Worm (Caenorhabditis elegans) whole organism, L1 larva: ENCODE data around the gene Y73B6BL.44.

Experiments used
- F16B12.6 ChIP-seq: fragments of 150-350 bp; optimal IDR thresholded peaks from 2 replicates; lab custom pipeline; 2014; ENCODE audit warnings: missing biosample characterization, missing genetic modification characterization
- Y116A8C.19 ChIP-seq: sonication (generic microtip); optimal IDR thresholded peaks from 2 replicates; lab custom pipeline; 2016; ENCODE audit warnings: missing compliant biosample characterization, missing genetic modification characterization, borderline replicate concordance
- aly-2 ChIP-seq: fragments of 150-350 bp; optimal IDR thresholded peaks from 2 replicates; lab custom pipeline; 2014; ENCODE audit warnings: missing biosample characterization, missing genetic modification characterization
- blmp-1 ChIP-seq: fragments of 150-350 bp; optimal IDR thresholded peaks from 2 replicates; lab custom pipeline; 2014; ENCODE audit warnings: missing biosample characterization, missing genetic modification characterization
- ces-1 ChIP-seq: fragments of 150-350 bp; optimal IDR thresholded peaks from 2 replicates; lab custom pipeline; 2014; ENCODE audit warnings: missing biosample characterization, missing genetic modification reagents, missing genetic modification characterization
- dpl-1 ChIP-seq, 3 experiments: fragments of 150-350 bp in 2 of 3; sonication (generic microtip) in 1 of 3; optimal IDR thresholded peaks; 2 replicates each; lab custom pipeline; 2014 to 2017; ENCODE audit warnings: missing biosample characterization in 3 of 3, missing genetic modification characterization in 3 of 3, missing genetic modification reagents in 3 of 3
- efl-1 ChIP-seq, 4 experiments: fragments of 150-350 bp; optimal IDR thresholded peaks in 3 of 4; peaks in 1 of 4; 1 replicate in 1 of 4; 2 replicates in 3 of 4; lab custom pipeline; 2014; ENCODE audit warnings: missing biosample characterization in 2 of 4, missing genetic modification characterization in 2 of 4, missing genetic modification reagents in 2 of 4
- efl-3 ChIP-seq: fragments of 200-800 bp; sonication (Bioruptor generic); optimal IDR thresholded peaks from 2 replicates; lab custom pipeline; 2018; ENCODE audit warnings: mild to moderate bottlenecking, missing genetic modification characterization, missing compliant biosample characterization
- egl-27 ChIP-seq, 2 experiments: fragments of 150-350 bp in 1 of 2; sonication (generic microtip); optimal IDR thresholded peaks; 3 replicates each; lab custom pipeline; 2017 to 2018; ENCODE audit warnings: missing biosample characterization in 2 of 2, missing genetic modification characterization in 2 of 2, missing genetic modification reagents in 2 of 2
- elt-2 ChIP-seq: sonication (generic microtip); optimal IDR thresholded peaks from 2 replicates; lab custom pipeline; 2016; ENCODE audit warnings: missing genetic modification characterization, mild to moderate bottlenecking, inconsistent platforms, missing compliant biosample characterization, missing genetic modification reagents
- fos-1 ChIP-seq: fragments of 150-350 bp; optimal IDR thresholded peaks from 2 replicates; lab custom pipeline; 2014; ENCODE audit warnings: missing biosample characterization, missing genetic modification characterization
- hpl-2 ChIP-seq: fragments of 150-350 bp; optimal IDR thresholded peaks from 2 replicates; lab custom pipeline; 2014; ENCODE audit warnings: missing biosample characterization, missing genetic modification reagents, missing genetic modification characterization
- irx-1 ChIP-seq: sonication (generic microtip); optimal IDR thresholded peaks from 2 replicates; lab custom pipeline; 2016; ENCODE audit warnings: missing genetic modification characterization, missing compliant biosample characterization
- lin-14 ChIP-seq: fragments of 200-800 bp; sonication (Bioruptor generic); optimal IDR thresholded peaks from 2 replicates; lab custom pipeline; 2018; ENCODE audit warnings: mild to moderate bottlenecking, missing genetic modification characterization, moderate library complexity, missing compliant biosample characterization
- lin-35 ChIP-seq, 2 experiments: fragments of 150-350 bp; optimal IDR thresholded peaks; 2 replicates each; lab custom pipeline; 2014; ENCODE audit warnings: missing biosample characterization in 2 of 2, missing genetic modification characterization in 2 of 2, missing genetic modification reagents in 2 of 2
- lin-39 ChIP-seq: fragments of 150-350 bp; optimal IDR thresholded peaks from 2 replicates; lab custom pipeline; 2014; ENCODE audit warnings: missing biosample characterization, missing genetic modification reagents, missing genetic modification characterization
- lsy-2 ChIP-seq, 2 experiments: fragments of 150-350 bp; optimal IDR thresholded peaks; 2 replicates each; lab custom pipeline; 2014; ENCODE audit warnings: missing biosample characterization in 2 of 2, missing genetic modification characterization in 2 of 2
- mdl-1 ChIP-seq, 2 experiments: fragments of 150-350 bp; optimal IDR thresholded peaks; 2 replicates each; lab custom pipeline; 2014 to 2017; ENCODE audit warnings: missing biosample characterization in 2 of 2, missing genetic modification characterization in 2 of 2, inconsistent platforms in 1 of 2
- mep-1 ChIP-seq: fragments of 150-350 bp; optimal IDR thresholded peaks from 2 replicates; lab custom pipeline; 2014; ENCODE audit warnings: missing biosample characterization, missing genetic modification characterization
- nhr-11 ChIP-seq: fragments of 150-350 bp; optimal IDR thresholded peaks from 2 replicates; lab custom pipeline; 2014; ENCODE audit warnings: missing biosample characterization, missing genetic modification characterization
- nhr-12 ChIP-seq: sonication (generic microtip); optimal IDR thresholded peaks from 2 replicates; lab custom pipeline; 2017; ENCODE audit warnings: missing biosample characterization, missing genetic modification characterization
- nhr-20 ChIP-seq: sonication (generic microtip); optimal IDR thresholded peaks from 2 replicates; lab custom pipeline; 2016; ENCODE audit warnings: mild to moderate bottlenecking, missing genetic modification characterization, missing compliant biosample characterization
- nhr-47 ChIP-seq: sonication (generic microtip); optimal IDR thresholded peaks from 2 replicates; lab custom pipeline; 2016; ENCODE audit warnings: mild to moderate bottlenecking, missing genetic modification characterization, moderate library complexity, missing compliant biosample characterization
- nhr-71 ChIP-seq: sonication (generic microtip); optimal IDR thresholded peaks from 2 replicates; lab custom pipeline; 2016; ENCODE audit warnings: mild to moderate bottlenecking, missing genetic modification characterization, moderate library complexity, missing compliant biosample characterization
- nhr-76 ChIP-seq: sonication (generic microtip); optimal IDR thresholded peaks from 2 replicates; lab custom pipeline; 2017; ENCODE audit warnings: missing biosample characterization, missing genetic modification characterization
- nhr-77 ChIP-seq: fragments of 150-350 bp; optimal IDR thresholded peaks from 2 replicates; lab custom pipeline; 2014; ENCODE audit warnings: missing biosample characterization, missing genetic modification characterization
- nhr-85 ChIP-seq: sonication (generic microtip); peaks from one replicate; lab custom pipeline; 2016; ENCODE audit warnings: missing genetic modification characterization, inconsistent platforms, missing compliant biosample characterization
- nhr-90 ChIP-seq: sonication (generic microtip); optimal IDR thresholded peaks from 2 replicates; lab custom pipeline; 2016; ENCODE audit warnings: mild to moderate bottlenecking, missing genetic modification characterization, missing compliant biosample characterization; ENCODE audit not compliant: poor library complexity
- pax-3 ChIP-seq: fragments of 200-800 bp; sonication (Bioruptor generic); optimal IDR thresholded peaks from 2 replicates; lab custom pipeline; 2018; ENCODE audit warnings: mild to moderate bottlenecking, missing genetic modification characterization, moderate library complexity, missing compliant biosample characterization
- rnt-1 ChIP-seq: sonication (generic microtip); optimal IDR thresholded peaks from 2 replicates; lab custom pipeline; 2016; ENCODE audit warnings: mild to moderate bottlenecking, missing genetic modification characterization, moderate library complexity, missing compliant biosample characterization
- snpc-4 ChIP-seq: fragments of 150-350 bp; optimal IDR thresholded peaks from 2 replicates; lab custom pipeline; 2014; ENCODE audit warnings: missing biosample characterization, missing genetic modification characterization
- snu-23 ChIP-seq: sonication (generic microtip); optimal IDR thresholded peaks from 2 replicates; lab custom pipeline; 2016; ENCODE audit warnings: missing genetic modification characterization, missing compliant biosample characterization
- sox-4 ChIP-seq: sonication (generic microtip); optimal IDR thresholded peaks from 2 replicates; lab custom pipeline; 2016; ENCODE audit warnings: missing genetic modification characterization, missing compliant biosample characterization
- sptf-1 ChIP-seq: fragments of 150-350 bp; optimal IDR thresholded peaks from 2 replicates; lab custom pipeline; 2014; ENCODE audit warnings: missing biosample characterization, missing genetic modification characterization
- swsn-7 ChIP-seq: sonication (generic microtip); optimal IDR thresholded peaks from 2 replicates; lab custom pipeline; 2016; ENCODE audit warnings: missing genetic modification characterization, missing compliant biosample characterization
- tbx-2 ChIP-seq: sonication (generic microtip); optimal IDR thresholded peaks from 2 replicates; lab custom pipeline; 2016; ENCODE audit warnings: missing genetic modification characterization, missing compliant biosample characterization
- unc-130 ChIP-seq: fragments of 150-350 bp; optimal IDR thresholded peaks from 2 replicates; lab custom pipeline; 2017; ENCODE audit warnings: missing biosample characterization, missing genetic modification characterization, inconsistent platforms
- zag-1 ChIP-seq: fragments of 150-350 bp; optimal IDR thresholded peaks from 2 replicates; lab custom pipeline; 2014; ENCODE audit warnings: missing biosample characterization, missing genetic modification characterization
- zip-4 ChIP-seq: fragments of 200-800 bp; sonication (Bioruptor generic); optimal IDR thresholded peaks from 2 replicates; lab custom pipeline; 2018; ENCODE audit warnings: mild to moderate bottlenecking, missing genetic modification characterization, moderate library complexity, missing compliant biosample characterization

The Y73B6BL.44 gene

DNA sequence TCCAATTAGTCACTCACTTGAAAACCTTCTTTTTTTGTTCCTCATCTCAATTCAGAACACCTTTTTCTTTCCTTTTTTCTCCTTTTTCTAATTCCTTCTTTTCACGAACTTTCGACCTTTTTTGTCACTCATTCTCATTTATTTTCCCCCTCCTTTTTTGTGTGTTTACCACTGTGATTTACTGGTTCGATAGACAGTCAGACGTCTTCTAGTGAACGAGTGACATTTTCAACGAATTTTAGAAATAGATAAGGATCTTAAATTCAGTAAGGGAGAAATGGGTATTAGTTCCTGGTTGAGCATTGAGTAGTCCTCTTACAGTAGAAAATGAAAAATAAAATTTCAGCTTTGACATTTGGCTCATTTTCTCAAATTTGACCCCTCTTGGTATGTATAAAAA is 1.5 kb upstream of the Y73B6BL.44 start:
- TF ChIP-seq unc-130 (tag; lab: Kevin White, UChicago) (no peak), rnt-1 (tag; lab: Kevin White, UChicago) (no peak), hpl-2 (GFP tag; lab: Kevin White, UChicago) (no peak), blmp-1 (tag; lab: Kevin White, UChicago) (peak; percentile 11), lin-14 (GFP tag; lab: Kevin White, UChicago) (peak; percentile 61), nhr-85 (tag; lab: Kevin White, UChicago) (peak; percentile 77)

DNA sequence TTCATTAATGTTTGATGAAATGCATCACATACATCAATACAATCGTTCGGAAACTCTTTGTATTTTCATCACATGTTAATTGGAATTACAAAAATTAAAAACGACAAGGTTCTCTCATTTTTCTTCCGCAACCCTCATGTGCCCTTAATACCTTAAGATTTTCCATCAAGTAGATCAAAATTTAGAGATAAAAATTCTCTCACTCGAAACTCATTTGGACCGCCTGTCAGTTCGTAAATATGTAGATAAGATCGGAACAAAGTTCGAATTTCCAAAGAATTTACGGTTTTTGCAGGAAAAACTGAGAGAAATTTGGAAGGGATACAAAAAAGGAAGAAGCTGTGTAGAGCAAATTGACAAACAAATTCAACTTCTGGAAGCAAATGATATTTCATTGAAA is 2.7 kb downstream of the Y73B6BL.44 start:
- no peak for TF ChIP-seq sox-4
- no peak for TF ChIP-seq nhr-47 (tag; lab: Kevin White, UChicago)
- TF ChIP-seq nhr-76 (tag; lab: Kevin White, UChicago) = no peak
- TF ChIP-seq irx-1 = no peak
- TF ChIP-seq dpl-1 (GFP tag; optimal IDR thresholded peaks at IDR 0.05; lab: Kevin White, UChicago) = no peak
- peak; percentile 22 for TF ChIP-seq lin-14 (GFP tag; lab: Kevin White, UChicago)
- no peak for TF ChIP-seq sptf-1 (tag; lab: Kevin White, UChicago)
- peak; percentile 76 for TF ChIP-seq nhr-85 (tag; lab: Kevin White, UChicago)
- TF ChIP-seq Y116A8C.19 (tag; lab: Kevin White, UChicago) = no peak
- no peak for TF ChIP-seq efl-3 (GFP tag; lab: Kevin White, UChicago)
- TF ChIP-seq mep-1 (tag; lab: Kevin White, UChicago) = peak; percentile 7
- no peak for TF ChIP-seq lin-39 (tag; lab: Kevin White, UChicago)
- TF ChIP-seq snpc-4 (tag; lab: Kevin White, UChicago) = no peak
- no peak for TF ChIP-seq nhr-77 (tag; lab: Kevin White, UChicago)
- TF ChIP-seq, all 84 proteins: peak for 3

DNA sequence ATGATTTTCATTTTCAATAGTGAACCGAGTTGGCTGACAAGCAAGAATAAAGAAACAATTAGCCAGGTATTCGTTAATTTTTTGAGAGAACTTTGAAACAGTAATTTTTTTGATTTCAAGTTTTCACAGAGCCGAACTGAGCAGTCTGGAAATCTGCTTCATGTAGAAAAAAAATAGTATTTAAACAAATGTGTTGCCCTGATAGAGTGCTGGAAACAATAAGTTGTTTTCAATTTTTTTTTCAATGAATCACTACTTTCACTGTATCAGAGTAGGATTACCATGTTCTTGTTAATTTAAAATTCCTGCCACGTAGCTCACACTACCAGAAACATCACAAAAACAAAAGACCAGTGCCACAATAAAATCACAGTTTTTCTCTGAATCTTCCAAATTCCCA is 7.0 kb downstream of the Y73B6BL.44 start:
- TF ChIP-seq lin-35 (GFP tag; optimal IDR thresholded peaks at IDR 0.05; lab: Kevin White, UChicago) = no peak
- no peak for TF ChIP-seq zag-1 (tag; lab: Kevin White, UChicago)
- TF ChIP-seq aly-2 = no peak
- no peak for TF ChIP-seq zip-4 (GFP tag; lab: Kevin White, UChicago)
- TF ChIP-seq nhr-85 (tag; lab: Kevin White, UChicago) = no peak
- TF ChIP-seq snu-23 (GFP tag; lab: Kevin White, UChicago) = no peak
- no peak for TF ChIP-seq lin-14 (GFP tag; lab: Kevin White, UChicago)
- no peak for TF ChIP-seq nhr-11 (tag; lab: Kevin White, UChicago)
- no peak for TF ChIP-seq F16B12.6 (tag; lab: Kevin White, UChicago)
- TF ChIP-seq lin-39 (tag; lab: Kevin White, UChicago) = no peak

DNA sequence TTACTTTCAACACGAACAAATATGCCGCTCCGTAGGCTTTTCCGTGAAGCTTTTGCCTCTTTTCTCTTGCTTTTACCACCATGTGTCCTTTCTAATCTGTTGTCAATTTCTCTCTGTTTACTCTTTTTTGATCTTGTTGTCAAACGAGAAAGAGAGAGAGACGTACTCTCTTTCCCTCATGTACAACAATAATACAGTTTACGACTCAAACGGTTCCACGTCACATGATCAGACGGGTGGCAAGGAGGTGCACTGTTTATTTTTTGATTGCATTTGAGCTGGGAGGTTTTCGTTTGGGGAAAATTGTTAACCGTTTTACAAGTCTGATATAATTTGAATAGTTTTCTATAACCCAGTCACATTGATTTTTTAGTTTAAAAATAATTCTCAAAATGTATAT is 7.4 kb downstream of the Y73B6BL.44 start:
- TF ChIP-seq nhr-71 (tag; lab: Kevin White, UChicago) (peak; percentile 51), mep-1 (tag; lab: Kevin White, UChicago) (no peak), lin-14 (GFP tag; lab: Kevin White, UChicago) (peak; percentile 72), fos-1 (tag; lab: Kevin White, UChicago) (no peak), efl-1 (optimal IDR thresholded peaks at IDR 0.05; lab: Kevin White, UChicago) (peak in 1 of 2 experiments; percentile 7), efl-1 (GFP tag; optimal IDR thresholded peaks at IDR 0.05 in 1 of 2; lab: Kevin White, UChicago) (peak in 1 of 2 experiments; percentile 58), lsy-2 (tag; optimal IDR thresholded peaks at IDR 0.05; lab: Kevin White, UChicago) (peak in 1 of 2 experiments; percentile 37), egl-27 (tag; optimal IDR thresholded peaks at IDR 0.05; lab: Kevin White, UChicago) (peak in 1 of 2 experiments; percentile 11), nhr-12 (no peak), lin-35 (GFP tag; optimal IDR thresholded peaks at IDR 0.05; lab: Kevin White, UChicago) (peak in 1 of 2 experiments; percentile 66), nhr-90 (tag; lab: Kevin White, UChicago) (peak; percentile 56), dpl-1 (GFP tag; optimal IDR thresholded peaks at IDR 0.05; lab: Kevin White, UChicago) (peak in 1 of 3 experiments; percentile 6), nhr-20 (peak; percentile 51), tbx-2 (tag; lab: Kevin White, UChicago) (peak; percentile 72), nhr-77 (tag; lab: Kevin White, UChicago) (peak; percentile 72), pax-3 (tag; lab: Kevin White, UChicago) (no peak), elt-2 (peak; percentile 69), mdl-1 (tag; optimal IDR thresholded peaks at IDR 0.05; lab: Kevin White, UChicago) (peak in 1 of 2 experiments; percentile 62), swsn-7 (peak; percentile 20), efl-3 (GFP tag; lab: Kevin White, UChicago) (no peak), ces-1 (no peak)
